Worm (Caenorhabditis elegans) whole organism, late embryonic: Measurements from ENCODE around the gene C06E4.6.

ENCODE experiments used
- F13H6.1 ChIP-seq: sonication (generic microtip); optimal IDR thresholded peaks from 2 replicates; lab custom pipeline; 2016; ENCODE audit warnings: missing genetic modification characterization, missing compliant biosample characterization
- ahr-1 ChIP-seq: sonication (generic microtip); optimal IDR thresholded peaks from 2 replicates; lab custom pipeline; 2016; ENCODE audit warnings: missing genetic modification characterization, missing compliant biosample characterization
- ama-1 ChIP-seq: fragments of 150-350 bp; optimal IDR thresholded peaks from 2 replicates; lab custom pipeline; 2014
- elt-2 ChIP-seq: sonication (generic microtip); optimal IDR thresholded peaks from 2 replicates; lab custom pipeline; 2016; ENCODE audit warnings: missing genetic modification reagents, missing genetic modification characterization, missing compliant biosample characterization
- fkh-10 ChIP-seq: fragments of 150-350 bp; optimal IDR thresholded peaks from 2 replicates; lab custom pipeline; 2014; ENCODE audit warnings: missing biosample characterization, missing genetic modification reagents, missing genetic modification characterization
- hlh-30 ChIP-seq: sonication (generic microtip); optimal IDR thresholded peaks from 2 replicates; lab custom pipeline; 2017; ENCODE audit warnings: antibody characterized with exemption, missing genetic modification characterization, missing compliant biosample characterization; ENCODE audit not compliant: insufficient read depth
- odd-2 ChIP-seq: sonication (generic microtip); optimal IDR thresholded peaks from 2 replicates; lab custom pipeline; 2017; ENCODE audit warnings: antibody characterized with exemption, mild to moderate bottlenecking, missing genetic modification characterization, missing compliant biosample characterization
- pax-1 ChIP-seq: fragments of 150-350 bp; optimal IDR thresholded peaks from 2 replicates; lab custom pipeline; 2014; ENCODE audit warnings: missing biosample characterization, missing genetic modification characterization
- unc-3 ChIP-seq, 2 experiments: fragments of 200-800 bp in 1 of 2; sonication (Bioruptor generic) in 1 of 2; sonication (generic microtip) in 1 of 2; conservative IDR thresholded peaks in 1 of 2; optimal IDR thresholded peaks in 1 of 2; 2 replicates each; pipeline versions ENCODE4 v1.3.6 to Lab custom; 2016 to 2022; ENCODE audit warnings: missing compliant biosample characterization in 2 of 2, missing genetic modification characterization in 2 of 2, missing genetic modification reagents in 1 of 2

- TF ChIP-seq fkh-10 (GFP tag; lab: Kevin White, UChicago) (no peak), hlh-30 (tag; lab: Kevin White, UChicago) (no peak), F13H6.1 (tag; lab: Kevin White, UChicago) (no peak), unc-3 (GFP tag; conservative IDR thresholded peaks at IDR 0.05; lab: Robert Waterston, UW) (no peak), unc-3 (tag; optimal IDR thresholded peaks at IDR 0.05; lab: Kevin White, UChicago) (no peak), pax-1 (tag; lab: Kevin White, UChicago) (no peak), elt-2 (tag; lab: Kevin White, UChicago) (no peak), ama-1 (no peak), ahr-1 (no peak), odd-2 (no peak)
These were observed 43.4 kb upstream of the C06E4.6 start for ce11 chrIV:7301481-7301880.
